Worm (Caenorhabditis elegans) whole organism, mixed stage, embryonic: ENCODE results near the gene C47E12.11.
A peak's percentile ranks its signal among the peaks of the same experiment; 100 is the strongest.

Experiments used
- bed-3 ChIP-seq: fragments of 200-800 bp; sonication (Bioruptor generic); optimal IDR thresholded peaks from 3 replicates; lab custom pipeline; 2018; ENCODE audit warnings: mild to moderate bottlenecking, missing genetic modification characterization, moderate library complexity, missing compliant biosample characterization
- ceh-39 ChIP-seq: fragments of 150-350 bp; optimal IDR thresholded peaks from 2 replicates; lab custom pipeline; 2014; ENCODE audit warnings: missing biosample characterization, missing genetic modification characterization
- ceh-83 ChIP-seq: fragments of 200-800 bp; sonication (Bioruptor generic); optimal IDR thresholded peaks from 2 replicates; lab custom pipeline; 2018; ENCODE audit warnings: mild to moderate bottlenecking, missing genetic modification characterization, missing compliant biosample characterization
- ces-1 ChIP-seq: fragments of 150-350 bp; optimal IDR thresholded peaks from 2 replicates; lab custom pipeline; 2014; ENCODE audit warnings: missing biosample characterization, missing genetic modification reagents, missing genetic modification characterization
- cnd-1 ChIP-seq: fragments of 200-800 bp; sonication (Bioruptor generic); optimal IDR thresholded peaks from 2 replicates; lab custom pipeline; 2018; ENCODE audit warnings: mild to moderate bottlenecking, missing genetic modification characterization, missing compliant biosample characterization
- drap-1 ChIP-seq: fragments of 200-800 bp; sonication (Bioruptor generic); optimal IDR thresholded peaks from 3 replicates; lab custom pipeline; 2018; ENCODE audit warnings: mild to moderate bottlenecking, missing genetic modification characterization, missing compliant biosample characterization
- elt-1 ChIP-seq: sonication (generic microtip); optimal IDR thresholded peaks from 2 replicates; lab custom pipeline; 2017; ENCODE audit warnings: missing genetic modification characterization, mild to moderate bottlenecking, missing compliant biosample characterization, antibody characterized with exemption, moderate library complexity, borderline replicate concordance; ENCODE audit not compliant: insufficient read depth
- flh-1 ChIP-seq: fragments of 200-800 bp; sonication (Bioruptor generic); optimal IDR thresholded peaks from 2 replicates; lab custom pipeline; 2018; ENCODE audit warnings: mild to moderate bottlenecking, missing genetic modification characterization, moderate library complexity, missing compliant biosample characterization
- ham-2 ChIP-seq: fragments of 200-800 bp; sonication (Bioruptor generic); optimal IDR thresholded peaks from 2 replicates; lab custom pipeline; 2018; ENCODE audit warnings: mild to moderate bottlenecking, missing genetic modification characterization, missing compliant biosample characterization
- hlh-1 ChIP-seq: fragments of 150-350 bp; optimal IDR thresholded peaks from 2 replicates; lab custom pipeline; 2014; ENCODE audit warnings: missing biosample characterization, missing genetic modification reagents, missing genetic modification characterization
- lin-13 ChIP-seq: fragments of 150-350 bp; optimal IDR thresholded peaks from 2 replicates; lab custom pipeline; 2014; ENCODE audit warnings: missing biosample characterization, missing genetic modification characterization
- lin-32 ChIP-seq: fragments of 200-800 bp; sonication (Bioruptor generic); optimal IDR thresholded peaks from 2 replicates; lab custom pipeline; 2018; ENCODE audit warnings: mild to moderate bottlenecking, missing genetic modification characterization, missing compliant biosample characterization
- lsy-2 ChIP-seq: fragments of 150-350 bp; optimal IDR thresholded peaks from 2 replicates; lab custom pipeline; 2014; ENCODE audit warnings: missing biosample characterization, missing genetic modification characterization
- mab-5 ChIP-seq: fragments of 150-350 bp; optimal IDR thresholded peaks from 2 replicates; lab custom pipeline; 2014; ENCODE audit warnings: missing biosample characterization, missing genetic modification characterization
- mep-1 ChIP-seq: fragments of 150-350 bp; optimal IDR thresholded peaks from 2 replicates; lab custom pipeline; 2017; ENCODE audit warnings: missing biosample characterization, missing genetic modification reagents, missing genetic modification characterization, inconsistent platforms
- mls-2 ChIP-seq: sonication (generic microtip); optimal IDR thresholded peaks from 2 replicates; lab custom pipeline; 2016; ENCODE audit warnings: mild to moderate bottlenecking, missing genetic modification characterization, moderate library complexity, missing compliant biosample characterization
- nhr-12 ChIP-seq: fragments of 150-350 bp; optimal IDR thresholded peaks from 2 replicates; lab custom pipeline; 2014; ENCODE audit warnings: missing biosample characterization, missing genetic modification characterization
- nhr-237 ChIP-seq: fragments of 150-350 bp; optimal IDR thresholded peaks from 2 replicates; lab custom pipeline; 2014; ENCODE audit warnings: missing biosample characterization, missing genetic modification characterization
- nhr-76 ChIP-seq: sonication (generic microtip); optimal IDR thresholded peaks from 2 replicates; lab custom pipeline; 2017; ENCODE audit warnings: missing biosample characterization, missing genetic modification characterization
- pha-4 ChIP-seq: fragments of 150-350 bp; optimal IDR thresholded peaks from 2 replicates; lab custom pipeline; 2018; ENCODE audit warnings: missing biosample characterization, missing genetic modification reagents, missing genetic modification characterization
- sem-2 ChIP-seq: fragments of 200-800 bp; sonication (Bioruptor generic); optimal IDR thresholded peaks from 2 replicates; lab custom pipeline; 2018; ENCODE audit warnings: mild to moderate bottlenecking, missing genetic modification characterization, missing compliant biosample characterization
- snpc-4 ChIP-seq: fragments of 150-350 bp; optimal IDR thresholded peaks from 2 replicates; lab custom pipeline; 2014; ENCODE audit warnings: missing biosample characterization, missing genetic modification characterization
- sptf-1 ChIP-seq: sonication (generic microtip); optimal IDR thresholded peaks from 2 replicates; lab custom pipeline; 2017; ENCODE audit warnings: mild to moderate bottlenecking, missing genetic modification characterization, moderate library complexity, missing compliant biosample characterization
- tbx-8 ChIP-seq: fragments of 200-800 bp; sonication (Bioruptor generic); optimal IDR thresholded peaks from 2 replicates; lab custom pipeline; 2018; ENCODE audit warnings: mild to moderate bottlenecking, missing genetic modification characterization, moderate library complexity, missing compliant biosample characterization
- unc-120 ChIP-seq: sonication (generic microtip); optimal IDR thresholded peaks from 2 replicates; lab custom pipeline; 2017; ENCODE audit warnings: missing genetic modification characterization, missing compliant biosample characterization; ENCODE audit not compliant: poor library complexity, severe bottlenecking
- unc-39 ChIP-seq: fragments of 150-350 bp; optimal IDR thresholded peaks from 2 replicates; lab custom pipeline; 2014; ENCODE audit warnings: missing biosample characterization, missing genetic modification characterization
- unc-62 ChIP-seq: fragments of 150-350 bp; optimal IDR thresholded peaks from 2 replicates; lab custom pipeline; 2014; ENCODE audit warnings: missing biosample characterization, missing genetic modification reagents, missing genetic modification characterization
- zip-8 ChIP-seq: fragments of 150-350 bp; optimal IDR thresholded peaks from 2 replicates; lab custom pipeline; 2014; ENCODE audit warnings: missing biosample characterization, missing genetic modification characterization
- ztf-11 ChIP-seq: fragments of 150-350 bp; optimal IDR thresholded peaks from 2 replicates; lab custom pipeline; 2014; ENCODE audit warnings: missing biosample characterization, missing genetic modification characterization

C47E12.11 gene

DNA sequence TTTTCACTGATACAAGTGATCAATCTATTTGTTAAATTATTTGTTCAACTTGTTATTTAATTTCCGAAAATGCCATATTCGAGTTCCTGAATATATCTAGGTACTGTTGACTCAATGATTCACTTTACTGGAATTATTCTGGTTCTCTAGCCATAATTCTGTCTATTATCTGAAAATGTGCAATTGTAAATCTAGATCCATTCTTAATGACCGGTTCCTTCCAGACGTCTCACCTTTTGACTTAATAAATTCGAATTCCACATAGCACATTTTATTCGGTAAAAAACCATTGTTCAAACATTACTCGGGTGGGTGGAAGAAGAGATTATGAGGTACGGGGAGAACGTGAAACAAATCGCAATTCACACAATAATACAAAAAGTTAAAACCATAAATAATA is 20.2 kb downstream of the C47E12.11 start:
- TF ChIP-seq snpc-4 (tag; lab: Kevin White, UChicago) = no peak
- TF ChIP-seq ham-2 = no peak
- TF ChIP-seq mep-1 = no peak
- no peak for TF ChIP-seq bed-3 (GFP tag; lab: Kevin White, UChicago)
- TF ChIP-seq pha-4 (tag; lab: Kevin White, UChicago) = no peak
- TF ChIP-seq nhr-76 (tag; lab: Kevin White, UChicago) = no peak
- no peak for TF ChIP-seq flh-1 (GFP tag; lab: Kevin White, UChicago)
- no peak for TF ChIP-seq ces-1 (GFP tag; lab: Kevin White, UChicago)
- no peak for TF ChIP-seq sem-2
- TF ChIP-seq mls-2 (tag; lab: Kevin White, UChicago) = no peak
- no peak for TF ChIP-seq lin-13 (tag; lab: Kevin White, UChicago)
- no peak for TF ChIP-seq tbx-8 (GFP tag; lab: Kevin White, UChicago)
- no peak for TF ChIP-seq lsy-2 (tag; lab: Kevin White, UChicago)
- no peak for TF ChIP-seq elt-1 (tag; lab: Kevin White, UChicago)
- TF ChIP-seq ceh-83 (GFP tag; lab: Kevin White, UChicago) = no peak
- no peak for TF ChIP-seq zip-8 (tag; lab: Kevin White, UChicago)
- no peak for TF ChIP-seq ztf-11

- TF ChIP-seq mep-1 (no peak), lsy-2 (tag; lab: Kevin White, UChicago) (no peak)
- TF ChIP-seq, all 35 proteins: peak for 0
Measured at ce11 chrIV:9993403-9994132, 24.4 kb downstream of the C47E12.11 start.

DNA sequence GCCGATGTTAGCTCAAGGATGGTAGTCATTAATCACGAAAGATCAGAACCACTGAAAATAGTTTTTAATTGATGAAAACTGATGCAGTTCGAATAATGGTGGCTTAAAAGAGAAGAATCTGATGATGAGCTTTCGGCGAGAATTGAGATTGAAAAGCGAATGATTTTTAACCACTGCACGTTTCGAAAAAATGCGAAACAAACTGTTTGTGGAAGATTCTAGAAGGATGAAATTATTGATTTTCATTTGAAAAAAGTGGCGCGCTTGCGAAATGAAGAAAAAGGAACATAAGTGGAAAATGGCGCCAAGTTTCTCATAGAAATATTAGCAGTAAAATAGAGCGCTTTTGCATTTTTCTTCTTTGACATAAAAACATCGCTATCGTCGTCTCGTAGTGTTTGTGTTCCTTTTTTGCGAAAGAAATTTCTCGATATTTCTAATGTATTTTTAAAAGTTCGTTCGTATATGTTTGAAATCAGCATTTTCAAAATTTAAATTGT is 25.7 kb downstream of the C47E12.11 start, which contains the start of gene uba-1:
Gene uba-1 (minus strand): TSS at position 51 of the 500 bp plus-strand sequence.
- TF ChIP-seq mab-5 (tag; lab: Kevin White, UChicago) (no peak), nhr-12 (tag; lab: Kevin White, UChicago) (no peak), unc-120 (tag; lab: Kevin White, UChicago) (no peak), unc-39 (tag; lab: Kevin White, UChicago) (no peak), nhr-76 (tag; lab: Kevin White, UChicago) (no peak), unc-62 (GFP tag; lab: Kevin White, UChicago) (no peak), lin-32 (GFP tag; lab: Kevin White, UChicago) (no peak), sptf-1 (tag; lab: Kevin White, UChicago) (no peak), flh-1 (GFP tag; lab: Kevin White, UChicago) (no peak), bed-3 (GFP tag; lab: Kevin White, UChicago) (no peak), elt-1 (tag; lab: Kevin White, UChicago) (no peak), drap-1 (GFP tag; lab: Kevin White, UChicago) (no peak), ham-2 (no peak), nhr-237 (tag; lab: Kevin White, UChicago) (no peak)

DNA sequence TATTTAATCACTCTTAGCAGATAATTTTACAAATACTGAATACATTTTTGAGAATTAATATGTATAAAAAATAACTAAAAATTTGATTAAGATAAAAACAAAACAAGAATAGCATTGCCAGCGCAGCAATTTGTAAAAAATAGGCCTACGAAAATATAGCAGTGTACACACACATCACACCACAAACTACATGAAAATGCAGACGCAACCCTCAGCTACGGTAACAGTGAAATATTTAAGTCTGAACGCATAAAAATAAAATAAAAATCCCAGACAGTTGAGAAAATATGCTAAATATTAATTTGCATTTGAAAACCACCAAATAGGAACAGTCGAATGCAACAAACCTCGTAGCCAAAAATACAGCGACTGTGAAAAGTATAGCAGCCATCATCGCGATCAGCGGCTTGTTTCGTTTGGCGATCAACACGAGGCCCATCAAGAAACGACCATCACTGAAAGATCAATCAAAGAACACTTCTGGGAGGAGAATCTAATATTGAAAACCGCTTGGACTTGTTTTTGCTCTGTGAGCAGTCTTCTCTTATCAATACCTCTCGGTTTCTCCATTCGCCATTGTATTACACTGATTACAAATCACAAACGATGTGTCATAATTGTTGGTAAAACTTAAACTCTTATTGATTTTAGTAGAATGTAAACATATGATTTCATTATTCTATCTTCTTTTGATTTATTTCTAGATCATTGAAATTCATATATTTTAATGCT is 29.5 kb downstream of the C47E12.11 start, which contains the start of gene pyp-1:
Gene pyp-1 (minus strand): TSS at position 439 of the 732 bp plus-strand sequence.
- peak; percentile 54 for TF ChIP-seq lsy-2 (tag; lab: Kevin White, UChicago)
- TF ChIP-seq cnd-1 = no peak

ce11 chrIV:10001748-10002147 is 32.5 kb downstream of the C47E12.11 start, which contains the start of gene C47E12.3:
C47E12.3 (minus strand) TSS chrIV:10001848.
- no peak for TF ChIP-seq hlh-1 (tag; lab: Kevin White, UChicago)
- no peak for TF ChIP-seq pha-4 (tag; lab: Kevin White, UChicago)
- no peak for TF ChIP-seq drap-1 (GFP tag; lab: Kevin White, UChicago)
- TF ChIP-seq bed-3 (GFP tag; lab: Kevin White, UChicago) = no peak
- no peak for TF ChIP-seq ceh-83 (GFP tag; lab: Kevin White, UChicago)
- TF ChIP-seq ceh-39 (tag; lab: Kevin White, UChicago) = no peak
